Fruit fly (Drosophila melanogaster): Measurements from ENCODE around the gene Drak.

The Drak gene

dm6 chrX:11454189-11454882 lies 38.6 kb upstream of the Drak start, which contains the start of the genes Evi5 and HP5 (continued):
- TF ChIP-seq CG9932 (GFP tag; IDR thresholded peaks at IDR 0.05) (peak; percentile 83), Usf (GFP tag; optimal IDR thresholded peaks at IDR 0.05) (no peak), Atf-2 (GFP tag; optimal IDR thresholded peaks at IDR 0.05) (peak; percentile 30), CG2202 (tag; optimal IDR thresholded peaks at IDR 0.05) (no peak), CG3847 (GFP tag; IDR thresholded peaks at IDR 0.05) (peak; percentile 49), gt (GFP tag; IDR thresholded peaks at IDR 0.05) (no peak), cas (GFP tag; IDR thresholded peaks at IDR 0.05) (peak; percentile 12; the same call in 1 of the 2 replicates), CG10321 (GFP tag; IDR thresholded peaks at IDR 0.05) (no peak), tx (GFP tag; optimal IDR thresholded peaks at IDR 0.05) (no peak), CG4730 (GFP tag; IDR thresholded peaks at IDR 0.05) (peak; percentile 61; the same call in 1 of the 2 replicates), CG12219 (GFP tag; optimal IDR thresholded peaks at IDR 0.05) (peak; percentile 3), HmgZ (tag; optimal IDR thresholded peaks at IDR 0.05) (peak; percentile 37), fu2 (GFP tag; optimal IDR thresholded peaks at IDR 0.05) (peak; percentile 41), Dip2 (GFP tag; IDR thresholded peaks at IDR 0.05) (no peak), trh (GFP tag; optimal IDR thresholded peaks at IDR 0.05) (peak; percentile 55), CG5953 (GFP tag; IDR thresholded peaks at IDR 0.05) (no peak), tgo (GFP tag; IDR thresholded peaks at IDR 0.05) (peak; percentile 64), ham (GFP tag; IDR thresholded peaks at IDR 0.05) (no peak), bigmax (GFP tag; optimal IDR thresholded peaks at IDR 0.05) (no peak), NfI (GFP tag; optimal IDR thresholded peaks at IDR 0.05) (peak; percentile 12), CG30431 (GFP tag; optimal IDR thresholded peaks at IDR 0.05) (no peak), trem (tag; optimal IDR thresholded peaks at IDR 0.05) (peak; percentile 20), CG9727 (GFP tag; optimal IDR thresholded peaks at IDR 0.05) (peak; percentile 49), Bgb (GFP tag; IDR thresholded peaks at IDR 0.05; ENCODE audit: partially characterized antibody) (peak; percentile 60; the same call in 1 of the 2 replicates), CG34224 (GFP tag; IDR thresholded peaks at IDR 0.05; ENCODE audit: partially characterized antibody) (peak; percentile 16; the same call in 1 of the 3 replicates), CG17912 (GFP tag; optimal IDR thresholded peaks at IDR 0.05) (no peak), luna (GFP tag; optimal IDR thresholded peaks at IDR 0.05) (peak; percentile 6), gcm (GFP tag; optimal IDR thresholded peaks at IDR 0.05) (no peak), CG32772 (GFP tag; IDR thresholded peaks at IDR 0.05) (peak; percentile 72), CG12942 (GFP tag; optimal IDR thresholded peaks at IDR 0.05) (peak; percentile 20), Fer3 (tag; optimal IDR thresholded peaks at IDR 0.05) (peak; percentile 12), pita (GFP tag; optimal IDR thresholded peaks at IDR 0.05) (peak; percentile 39), Hsf (GFP tag; optimal IDR thresholded peaks at IDR 0.05) (peak; percentile 55), Oaz (GFP tag; IDR thresholded peaks at IDR 0.05) (peak; percentile 21; the same call in 1 of the 2 replicates), CG4360 (GFP tag; IDR thresholded peaks at IDR 0.05) (no peak), fd96Cb (tag; optimal IDR thresholded peaks at IDR 0.05) (no peak), pum (GFP tag; optimal IDR thresholded peaks at IDR 0.05) (peak; percentile 48), Dll (GFP tag; IDR thresholded peaks at IDR 0.05; ENCODE audit: partially characterized antibody) (peak; percentile 47; the same call in 2 of the 4 replicates), az2 (GFP tag; optimal IDR thresholded peaks at IDR 0.05) (no peak), CG6272 (GFP tag; IDR thresholded peaks at IDR 0.05) (peak; percentile 64; the same call in 1 of the 2 replicates), CG6854 (GFP tag; optimal IDR thresholded peaks at IDR 0.05) (peak; percentile 43), CG17568 (GFP tag; optimal IDR thresholded peaks at IDR 0.05) (no peak), CG3065 (GFP tag; optimal IDR thresholded peaks at IDR 0.05) (no peak), Max (GFP tag; optimal IDR thresholded peaks at IDR 0.05) (peak; percentile 2), ind (GFP tag; optimal IDR thresholded peaks at IDR 0.05) (peak; percentile 52), HLHmδ (GFP tag; optimal IDR thresholded peaks at IDR 0.05) (no peak), HLH4C (GFP tag; IDR thresholded peaks at IDR 0.05; ENCODE audit: partially characterized antibody) (0 out of 3 replicates have a peak, but pooled peaks have one; percentile 22), tll (GFP tag; optimal IDR thresholded peaks at IDR 0.05) (peak in 1 of 2 experiments; percentile 54), CG17385 (GFP tag; optimal IDR thresholded peaks at IDR 0.05) (no peak), CG10959 (GFP tag; IDR thresholded peaks at IDR 0.05) (no peak)

Data from whole organism, embryonic.